Fruit fly (Drosophila melanogaster) ovary, adult (tissue): Measurements from ENCODE around the gene Hrb98DE.

ENCODE experiments used
- CG17801 ChIP-seq: fragments of 200-800 bp; optimal IDR thresholded peaks from 2 replicates; lab custom pipeline; 2019; ENCODE audit warnings: missing biosample characterization, mild to moderate bottlenecking, missing genetic modification characterization, moderate library complexity; ENCODE audit not compliant: partially characterized antibody

The Hrb98DE gene

dm6 chr3R:28642791-28643190, 43.2 kb downstream of the Hrb98DE start, which contains the start of gene CG14062:
TSS of gene CG14062 (minus strand) at chr3R:28642891.
- TF ChIP-seq CG17801 (GFP tag; lab: Kevin White, UChicago): no peak

- no peak for TF ChIP-seq CG17801 (GFP tag; lab: Kevin White, UChicago)
Observed at dm6 chr3R:28650380-28650779, 50.7 kb downstream of the Hrb98DE start, which contains the start of gene CG31050. TSS of gene CG31050 (minus strand) at chr3R:28650480.

- no peak for TF ChIP-seq CG17801 (GFP tag; lab: Kevin White, UChicago)
Observed at dm6 chr3R:28654596-28654995, 55.0 kb downstream of the Hrb98DE start.
